Fruit fly (Drosophila melanogaster) whole organism, prepupa: ENCODE measurements around the gene Nprl3.

Experiments used
- Blimp-1 ChIP-seq: fragments of 200-800 bp; sonication (Bioruptor generic); optimal IDR thresholded peaks from 3 replicates; lab custom pipeline; 2017; ENCODE audit warnings: missing biosample characterization, missing genetic modification characterization, mild to moderate bottlenecking, moderate library complexity, missing genetic modification reagents
- CG10631 ChIP-seq: fragments of 200-800 bp; sonication (Bioruptor generic); optimal IDR thresholded peaks from 2 replicates; lab custom pipeline; 2016; ENCODE audit warnings: missing biosample characterization, missing genetic modification characterization
- CG10669 ChIP-seq: fragments of 200-800 bp; sonication (Bioruptor generic); optimal IDR thresholded peaks from 3 replicates; lab custom pipeline; 2018; ENCODE audit warnings: missing biosample characterization, mild to moderate bottlenecking, missing genetic modification characterization, moderate library complexity
- CG11294 ChIP-seq: fragments of 200-800 bp; sonication (Bioruptor generic); IDR thresholded peaks from 2 replicates; pipeline ENCODE4 v1.3.6; 2022; ENCODE audit warnings: missing biosample characterization, missing genetic modification characterization
- CG11762 ChIP-seq: fragments of 200-800 bp; sonication (Bioruptor generic); optimal IDR thresholded peaks from 3 replicates; lab custom pipeline; 2016; ENCODE audit warnings: missing biosample characterization, missing genetic modification characterization; ENCODE audit not compliant: insufficient read depth
- CG11902 ChIP-seq: fragments of 200-800 bp; sonication (Bioruptor generic); optimal IDR thresholded peaks from 3 replicates; lab custom pipeline; 2016; ENCODE audit warnings: missing biosample characterization, missing genetic modification characterization
- CG15336 ChIP-seq: fragments of 200-800 bp; sonication (Bioruptor generic); IDR thresholded peaks from 2 replicates; pipeline ENCODE4 v1.3.6; 2022; ENCODE audit warnings: missing biosample characterization, missing genetic modification characterization
- CG1621 ChIP-seq: fragments of 200-800 bp; sonication (Bioruptor generic); optimal IDR thresholded peaks from 3 replicates; lab custom pipeline; 2018; ENCODE audit warnings: missing biosample characterization, mild to moderate bottlenecking, missing genetic modification characterization
- CG16779 ChIP-seq: fragments of 200-800 bp; sonication (Bioruptor generic); optimal IDR thresholded peaks from 3 replicates; lab custom pipeline; 2017; ENCODE audit warnings: missing biosample characterization, mild to moderate bottlenecking, missing genetic modification characterization
- CG3032 ChIP-seq: fragments of 200-800 bp; optimal IDR thresholded peaks from 2 replicates; lab custom pipeline; 2019; ENCODE audit warnings: missing biosample characterization, mild to moderate bottlenecking, missing genetic modification characterization, moderate library complexity
- CG31627 ChIP-seq: fragments of 200-800 bp; sonication (Bioruptor generic); optimal IDR thresholded peaks from 3 replicates; lab custom pipeline; 2016; ENCODE audit warnings: missing biosample characterization, missing genetic modification characterization
- CG32006 ChIP-seq: fragments of 200-800 bp; sonication (Bioruptor generic); optimal IDR thresholded peaks from 3 replicates; lab custom pipeline; 2017; ENCODE audit warnings: missing biosample characterization, mild to moderate bottlenecking, missing genetic modification characterization
- CG34406 ChIP-seq: fragments of 200-800 bp; sonication (Bioruptor generic); optimal IDR thresholded peaks from 3 replicates; lab custom pipeline; 2016; ENCODE audit warnings: missing biosample characterization, missing genetic modification characterization
- CG3919 ChIP-seq: fragments of 200-800 bp; sonication (Bioruptor generic); optimal IDR thresholded peaks from 3 replicates; lab custom pipeline; 2016; ENCODE audit warnings: missing biosample characterization, missing genetic modification characterization
- CG6163 ChIP-seq: fragments of 200-800 bp; sonication (Bioruptor generic); IDR thresholded peaks from 3 replicates; pipeline ENCODE4 v1.3.6; 2022; ENCODE audit warnings: missing biosample characterization, missing genetic modification characterization
- CG6276 ChIP-seq: fragments of 200-800 bp; sonication (Bioruptor generic); optimal IDR thresholded peaks from 2 replicates; lab custom pipeline; 2017; ENCODE audit warnings: missing biosample characterization, mild to moderate bottlenecking, missing genetic modification characterization
- CG6792 ChIP-seq: fragments of 200-800 bp; sonication (Bioruptor generic); optimal IDR thresholded peaks from 3 replicates; lab custom pipeline; 2016; ENCODE audit warnings: missing biosample characterization, missing genetic modification characterization
- CG6808 ChIP-seq: fragments of 200-800 bp; sonication (Bioruptor generic); optimal IDR thresholded peaks from 3 replicates; lab custom pipeline; 2017; ENCODE audit warnings: missing biosample characterization, missing genetic modification characterization, mild to moderate bottlenecking, moderate library complexity, missing genetic modification reagents
- CG6854 ChIP-seq: fragments of 200-800 bp; sonication (Bioruptor generic); optimal IDR thresholded peaks from 2 replicates; lab custom pipeline; 2017; ENCODE audit warnings: missing biosample characterization, mild to moderate bottlenecking, missing genetic modification characterization
- CG7368 ChIP-seq: fragments of 200-800 bp; sonication (Bioruptor generic); optimal IDR thresholded peaks from 3 replicates; lab custom pipeline; 2016; ENCODE audit warnings: missing biosample characterization, missing genetic modification characterization
- CG8119 ChIP-seq: fragments of 200-800 bp; sonication (Bioruptor generic); IDR thresholded peaks from 3 replicates; pipeline ENCODE4 v1.3.6; 2022; ENCODE audit warnings: missing biosample characterization, missing genetic modification characterization
- CG8319 ChIP-seq: fragments of 200-800 bp; sonication (Bioruptor generic); optimal IDR thresholded peaks from 3 replicates; lab custom pipeline; 2016; ENCODE audit warnings: missing biosample characterization, missing genetic modification characterization
- CG8632 ChIP-seq: fragments of 200-800 bp; sonication (Bioruptor generic); optimal IDR thresholded peaks from 3 replicates; lab custom pipeline; 2016; ENCODE audit warnings: missing biosample characterization, missing genetic modification characterization
- Eip75B ChIP-seq: fragments of 200-800 bp; sonication (Bioruptor generic); optimal IDR thresholded peaks from 3 replicates; lab custom pipeline; 2016; ENCODE audit warnings: missing biosample characterization, missing genetic modification characterization
- Eip78C ChIP-seq: fragments of 200-800 bp; sonication (Bioruptor generic); peaks from one replicate; lab custom pipeline; 2016; ENCODE audit warnings: missing biosample characterization, missing genetic modification characterization
- Eip93F ChIP-seq: fragments of 200-800 bp; sonication (Bioruptor generic); optimal IDR thresholded peaks from 2 replicates; lab custom pipeline; 2016; ENCODE audit warnings: missing biosample characterization, mild to moderate bottlenecking, missing genetic modification characterization
- Ets21C ChIP-seq: fragments of 200-800 bp; sonication (Bioruptor generic); optimal IDR thresholded peaks from 3 replicates; lab custom pipeline; 2016; ENCODE audit warnings: missing biosample characterization, missing genetic modification characterization
- Ets96B ChIP-seq: fragments of 200-800 bp; optimal IDR thresholded peaks from 2 replicates; lab custom pipeline; 2019; ENCODE audit warnings: missing biosample characterization, mild to moderate bottlenecking, missing genetic modification characterization, moderate library complexity
- Gug ChIP-seq: fragments of 200-800 bp; sonication (Bioruptor generic); IDR thresholded peaks from 2 replicates; pipeline ENCODE4 v1.3.6; 2022; ENCODE audit warnings: missing biosample characterization, missing genetic modification characterization
- Hr38 ChIP-seq: sonication (Bioruptor generic); optimal IDR thresholded peaks from 2 replicates; lab custom pipeline; 2016; ENCODE audit warnings: missing biosample characterization, missing genetic modification characterization
- Hr4 ChIP-seq: fragments of 200-800 bp; sonication (Bioruptor generic); optimal IDR thresholded peaks from 3 replicates; lab custom pipeline; 2016; ENCODE audit warnings: missing biosample characterization, missing genetic modification characterization
- Lpt ChIP-seq: fragments of 200-800 bp; sonication (Bioruptor generic); optimal IDR thresholded peaks from 3 replicates; lab custom pipeline; 2016; ENCODE audit warnings: missing biosample characterization, missing genetic modification characterization
- Met ChIP-seq: fragments of 200-800 bp; sonication (Bioruptor generic); optimal IDR thresholded peaks from 3 replicates; lab custom pipeline; 2016; ENCODE audit warnings: missing biosample characterization, missing genetic modification characterization
- OdsH ChIP-seq: fragments of 200-800 bp; sonication (Bioruptor generic); optimal IDR thresholded peaks from 3 replicates; lab custom pipeline; 2016; ENCODE audit warnings: missing biosample characterization, missing genetic modification characterization
- Smox ChIP-seq: fragments of 200-800 bp; sonication (Bioruptor generic); optimal IDR thresholded peaks from 3 replicates; lab custom pipeline; 2016; ENCODE audit warnings: missing biosample characterization, missing genetic modification characterization
- Sox14 ChIP-seq: fragments of 200-800 bp; sonication (Bioruptor generic); optimal IDR thresholded peaks from 3 replicates; lab custom pipeline; 2016; ENCODE audit warnings: missing biosample characterization, missing genetic modification characterization
- achi ChIP-seq: fragments of 200-800 bp; sonication (Bioruptor generic); optimal IDR thresholded peaks from 3 replicates; lab custom pipeline; 2016; ENCODE audit warnings: missing biosample characterization, missing genetic modification characterization
- acj6 ChIP-seq: fragments of 200-800 bp; sonication (Bioruptor generic); optimal IDR thresholded peaks from 3 replicates; lab custom pipeline; 2016; ENCODE audit warnings: missing biosample characterization, missing genetic modification characterization
- cyc ChIP-seq: fragments of 200-800 bp; sonication (Bioruptor generic); optimal IDR thresholded peaks from 3 replicates; lab custom pipeline; 2016; ENCODE audit warnings: missing biosample characterization, missing genetic modification characterization
- fd59A ChIP-seq: fragments of 200-800 bp; sonication (Bioruptor generic); optimal IDR thresholded peaks from 2 replicates; lab custom pipeline; 2017; ENCODE audit warnings: missing biosample characterization, mild to moderate bottlenecking, missing genetic modification characterization, missing genetic modification reagents
- fkh ChIP-seq: fragments of 200-800 bp; sonication (Bioruptor generic); optimal IDR thresholded peaks from 3 replicates; lab custom pipeline; 2017; ENCODE audit warnings: missing biosample characterization, mild to moderate bottlenecking, missing genetic modification characterization, moderate library complexity
- lz ChIP-seq: fragments of 200-800 bp; sonication (Bioruptor generic); optimal IDR thresholded peaks from 3 replicates; lab custom pipeline; 2016; ENCODE audit warnings: missing biosample characterization, missing genetic modification characterization
- net ChIP-seq: fragments of 200-800 bp; sonication (Bioruptor generic); optimal IDR thresholded peaks from 3 replicates; lab custom pipeline; 2016; ENCODE audit warnings: missing biosample characterization, missing genetic modification characterization
- pdm3 ChIP-seq: fragments of 200-800 bp; sonication (Bioruptor generic); optimal IDR thresholded peaks from 3 replicates; lab custom pipeline; 2016; ENCODE audit warnings: missing biosample characterization, missing genetic modification characterization
- salr ChIP-seq, 2 experiments: fragments of 200-800 bp; sonication (Bioruptor generic); optimal IDR thresholded peaks; 3 replicates each; lab custom pipeline; 2016 to 2018; ENCODE audit warnings: missing biosample characterization in 2 of 2, missing genetic modification characterization in 2 of 2, mild to moderate bottlenecking in 1 of 2
- spab ChIP-seq: fragments of 200-800 bp; sonication (Bioruptor generic); optimal IDR thresholded peaks from 2 replicates; lab custom pipeline; 2017; ENCODE audit warnings: missing biosample characterization, mild to moderate bottlenecking, missing genetic modification characterization, missing genetic modification reagents
- ss ChIP-seq, 2 experiments: fragments of 200-800 bp; sonication (Bioruptor generic); optimal IDR thresholded peaks; 2 replicates in 1 of 2; 3 replicates in 1 of 2; lab custom pipeline; 2017 to 2018; ENCODE audit warnings: mild to moderate bottlenecking in 2 of 2, missing biosample characterization in 2 of 2, missing genetic modification characterization in 2 of 2, moderate library complexity in 1 of 2
- topi ChIP-seq: fragments of 200-800 bp; sonication (Bioruptor generic); optimal IDR thresholded peaks from 3 replicates; lab custom pipeline; 2016; ENCODE audit warnings: missing biosample characterization, missing genetic modification characterization
- vri ChIP-seq: fragments of 200-800 bp; sonication (Bioruptor generic); optimal IDR thresholded peaks from 3 replicates; lab custom pipeline; 2016; ENCODE audit warnings: missing biosample characterization, mild to moderate bottlenecking, missing genetic modification characterization

Nprl3 gene

DNA sequence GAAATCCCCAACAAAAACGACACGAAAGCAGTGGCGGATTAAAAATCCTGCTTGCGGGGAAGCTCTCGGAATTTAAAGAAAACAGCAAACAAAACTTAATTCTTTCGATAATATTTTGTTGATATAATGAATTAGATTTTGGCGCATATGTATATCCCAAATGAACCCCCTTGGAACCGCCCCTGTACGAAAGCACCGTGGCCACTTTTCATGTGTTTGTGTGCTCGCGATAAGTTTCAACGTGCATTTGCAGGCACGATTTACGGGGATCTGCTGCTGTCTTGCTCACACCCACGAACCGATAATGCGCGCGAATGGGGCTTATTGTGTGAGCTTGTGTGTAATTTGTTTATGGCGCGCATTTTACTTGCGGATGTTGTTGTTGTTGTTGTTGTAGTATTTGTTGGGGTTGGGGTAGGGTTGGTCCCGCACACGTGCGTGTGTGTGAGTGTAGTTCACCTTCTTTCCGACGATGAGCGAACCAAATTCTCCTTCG is 3.3 kb upstream of the Nprl3 start (continued):
- TF ChIP-seq vri (GFP tag; lab: Kevin White, UChicago) (peak; percentile 97), CG8319 (GFP tag; lab: Kevin White, UChicago) (peak; percentile 98), Sox14 (GFP tag; lab: Kevin White, UChicago) (peak; percentile 99), Hr38 (GFP tag; lab: Kevin White, UChicago) (peak; percentile 98), CG11762 (GFP tag; lab: Kevin White, UChicago) (peak; percentile 96), Ets21C (GFP tag; lab: Kevin White, UChicago) (peak; percentile 97), CG6808 (peak; percentile 95), Blimp-1 (GFP tag; lab: Kevin White, UChicago) (peak; percentile 79)

DNA sequence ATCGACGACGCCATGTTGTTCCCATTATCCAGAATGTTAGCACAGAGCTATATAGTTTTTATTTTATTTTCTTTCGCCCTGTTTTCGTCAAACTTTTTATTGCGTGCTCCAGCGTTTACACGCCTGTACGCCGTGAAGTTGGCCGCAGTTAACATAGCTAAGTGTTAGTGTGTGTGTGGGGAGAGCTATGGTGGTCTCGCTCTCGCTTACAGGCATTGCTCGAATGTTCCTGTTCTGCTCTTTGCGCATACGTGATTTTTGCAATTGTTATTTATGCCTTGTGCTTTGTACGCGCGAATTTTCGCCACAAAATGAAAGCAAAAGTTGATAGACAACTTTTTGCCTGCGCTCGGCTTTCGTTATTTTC is 2.3 kb upstream of the Nprl3 start:
- TF ChIP-seq fd59A (GFP tag; lab: Kevin White, UChicago) (no peak), CG11294 (no peak), Hr38 (GFP tag; lab: Kevin White, UChicago) (no peak), spab (GFP tag; lab: Kevin White, UChicago) (no peak), Eip75B (GFP tag; lab: Kevin White, UChicago) (no peak), CG8119 (GFP tag; lab: Robert Waterston, UW) (no peak), CG6854 (no peak), Gug (GFP tag; lab: Robert Waterston, UW) (no peak), CG34406 (GFP tag; lab: Kevin White, UChicago) (no peak), CG7368 (GFP tag; lab: Kevin White, UChicago) (no peak), cyc (GFP tag; lab: Kevin White, UChicago) (no peak), CG6163 (GFP tag; lab: Robert Waterston, UW) (peak; percentile 95), achi (GFP tag; lab: Kevin White, UChicago) (no peak), CG1621 (peak; percentile 66), Ets96B (tag; lab: Kevin White, UChicago) (no peak), Met (peak; percentile 5), Eip93F (GFP tag; lab: Kevin White, UChicago) (no peak), Hr4 (GFP tag; lab: Kevin White, UChicago) (no peak), CG31627 (GFP tag; lab: Kevin White, UChicago) (no peak), pdm3 (GFP tag; lab: Kevin White, UChicago) (peak; percentile 7), Lpt (GFP tag; lab: Kevin White, UChicago) (peak; percentile 13), net (GFP tag; lab: Kevin White, UChicago) (peak; percentile 21), Smox (no peak), CG6792 (GFP tag; lab: Kevin White, UChicago) (no peak), CG8319 (GFP tag; lab: Kevin White, UChicago) (no peak), CG11762 (GFP tag; lab: Kevin White, UChicago) (no peak), fkh (GFP tag; lab: Kevin White, UChicago) (peak; percentile 24), CG32006 (GFP tag; lab: Kevin White, UChicago) (no peak), Ets21C (GFP tag; lab: Kevin White, UChicago) (no peak), CG3032 (tag; lab: Kevin White, UChicago) (no peak), topi (GFP tag; lab: Kevin White, UChicago) (peak; percentile 5), CG10669 (GFP tag; lab: Kevin White, UChicago) (no peak), CG3919 (no peak), Sox14 (GFP tag; lab: Kevin White, UChicago) (peak; percentile 35), Eip78C (GFP tag; lab: Kevin White, UChicago) (peak; percentile 74), OdsH (GFP tag; lab: Kevin White, UChicago) (no peak), CG8632 (GFP tag; lab: Kevin White, UChicago) (peak; percentile 16), CG11902 (GFP tag; lab: Kevin White, UChicago) (no peak), salr (GFP tag; optimal IDR thresholded peaks at IDR 0.05; lab: Kevin White, UChicago) (peak in 1 of 2 experiments; percentile 33), Blimp-1 (GFP tag; lab: Kevin White, UChicago) (peak; percentile 96), CG10631 (GFP tag; lab: Kevin White, UChicago) (peak; percentile 1), CG16779 (no peak), lz (GFP tag; lab: Kevin White, UChicago) (no peak), CG15336 (GFP tag; lab: Robert Waterston, UW) (no peak; the same call in 1 of the 2 replicates), acj6 (GFP tag; lab: Kevin White, UChicago) (no peak), CG6276 (GFP tag; lab: Kevin White, UChicago) (no peak), ss (GFP tag; optimal IDR thresholded peaks at IDR 0.05; lab: Kevin White, UChicago) (peak in 1 of 2 experiments; percentile 25)
